Worm (Caenorhabditis elegans) whole organism, young adult: Measurements from ENCODE around the gene unc-34.

Experiments
- B0019.2 ChIP-seq: fragments of 200-800 bp; sonication (Bioruptor generic); conservative IDR thresholded peaks from 2 replicates; pipeline ENCODE4 v1.3.6; 2022; ENCODE audit warnings: missing genetic modification reagents, missing genetic modification characterization, missing compliant biosample characterization
- D2030.7 ChIP-seq: fragments of 200-800 bp; sonication (Bioruptor generic); IDR thresholded peaks from 2 replicates; pipeline ENCODE4 v1.3.6; 2022; ENCODE audit warnings: missing genetic modification reagents, missing genetic modification characterization, missing compliant biosample characterization
- F10E7.11 ChIP-seq: sonication (generic microtip); optimal IDR thresholded peaks from 2 replicates; lab custom pipeline; 2017; ENCODE audit warnings: mild to moderate bottlenecking, missing genetic modification characterization, moderate library complexity, missing compliant biosample characterization
- F22D6.2 ChIP-seq: sonication (generic microtip); optimal IDR thresholded peaks from 2 replicates; lab custom pipeline; 2016; ENCODE audit warnings: mild to moderate bottlenecking, missing genetic modification characterization, missing compliant biosample characterization
- F33H1.4 ChIP-seq: fragments of 200-800 bp; sonication (Bioruptor generic); IDR thresholded peaks from 2 replicates; pipeline ENCODE4 v1.3.6; 2022; ENCODE audit warnings: missing genetic modification reagents, missing genetic modification characterization, missing compliant biosample characterization
- F55B11.4 ChIP-seq: sonication (generic microtip); optimal IDR thresholded peaks from 2 replicates; lab custom pipeline; 2016; ENCODE audit warnings: missing compliant biosample characterization, missing genetic modification characterization, borderline replicate concordance; ENCODE audit not compliant: insufficient read depth
- K12H6.12 ChIP-seq: fragments of 200-800 bp; sonication (Bioruptor generic); optimal IDR thresholded peaks from 2 replicates; lab custom pipeline; 2018; ENCODE audit warnings: mild to moderate bottlenecking, missing genetic modification characterization, missing compliant biosample characterization
- Y53G8AR.9 ChIP-seq: fragments of 200-800 bp; sonication (Bioruptor generic); conservative IDR thresholded peaks from 2 replicates; pipeline ENCODE4 v1.3.6; 2022; ENCODE audit warnings: missing genetic modification reagents, missing genetic modification characterization, missing compliant biosample characterization
- Y79H2A.3 ChIP-seq: fragments of 200-800 bp; sonication (Bioruptor generic); conservative IDR thresholded peaks from 2 replicates; pipeline ENCODE4 v1.3.6; 2022; ENCODE audit warnings: missing genetic modification reagents, missing genetic modification characterization, missing compliant biosample characterization
- akir-1 ChIP-seq: fragments of 200-800 bp; sonication (Bioruptor generic); optimal IDR thresholded peaks from 2 replicates; lab custom pipeline; 2018; ENCODE audit warnings: mild to moderate bottlenecking, missing genetic modification characterization, moderate library complexity, missing compliant biosample characterization
- ama-1 ChIP-seq, 3 experiments: fragments of 150-350 bp in 1 of 3; sonication (generic microtip) in 2 of 3; optimal IDR thresholded peaks; 2 replicates each; lab custom pipeline; 2014 to 2018; ENCODE audit warnings: missing biosample characterization in 2 of 3, missing genetic modification characterization in 2 of 3, missing genetic modification reagents in 2 of 3
- aptf-3 ChIP-seq: fragments of 200-800 bp; sonication (Bioruptor generic); IDR thresholded peaks from 2 replicates; pipeline ENCODE4 v1.3.6; 2022; ENCODE audit warnings: missing genetic modification characterization, missing compliant biosample characterization
- atf-7 ChIP-seq: sonication (generic microtip); optimal IDR thresholded peaks from 2 replicates; lab custom pipeline; 2017; ENCODE audit warnings: mild to moderate bottlenecking, missing genetic modification characterization, missing compliant biosample characterization
- bed-1 ChIP-seq: fragments of 200-800 bp; sonication (Bioruptor generic); IDR thresholded peaks from 2 replicates; pipeline ENCODE4 v1.3.6; 2022; ENCODE audit warnings: missing genetic modification reagents, missing genetic modification characterization, missing compliant biosample characterization
- ccch-3 ChIP-seq: fragments of 200-800 bp; sonication (Bioruptor generic); optimal IDR thresholded peaks from 2 replicates; lab custom pipeline; 2018; ENCODE audit warnings: mild to moderate bottlenecking, missing genetic modification characterization, missing compliant biosample characterization
- ceh-91 ChIP-seq: fragments of 200-800 bp; sonication (Bioruptor generic); IDR thresholded peaks from 2 replicates; pipeline ENCODE4 v1.3.6; 2022; ENCODE audit warnings: missing genetic modification reagents, missing genetic modification characterization, missing compliant biosample characterization
- dpff-1 ChIP-seq: sonication (generic microtip); optimal IDR thresholded peaks from 2 replicates; lab custom pipeline; 2017; ENCODE audit warnings: mild to moderate bottlenecking, missing genetic modification characterization, missing compliant biosample characterization
- dpl-1 ChIP-seq: fragments of 150-350 bp; optimal IDR thresholded peaks from 2 replicates; lab custom pipeline; 2014; ENCODE audit warnings: missing biosample characterization, missing genetic modification reagents, missing genetic modification characterization
- efl-1 ChIP-seq: fragments of 150-350 bp; optimal IDR thresholded peaks from 2 replicates; lab custom pipeline; 2014; ENCODE audit warnings: missing biosample characterization, missing genetic modification reagents, missing genetic modification characterization
- egl-18 ChIP-seq: fragments of 200-800 bp; sonication (Bioruptor generic); IDR thresholded peaks from 2 replicates; pipeline ENCODE4 v1.3.6; 2022; ENCODE audit warnings: missing genetic modification reagents, missing genetic modification characterization, missing compliant biosample characterization
- egl-44 ChIP-seq: fragments of 200-800 bp; sonication (Bioruptor generic); IDR thresholded peaks from 2 replicates; pipeline ENCODE4 v1.3.6; 2022; ENCODE audit warnings: missing genetic modification reagents, missing genetic modification characterization, missing compliant biosample characterization
- gei-17 ChIP-seq: fragments of 200-800 bp; sonication (Bioruptor generic); optimal IDR thresholded peaks from 2 replicates; lab custom pipeline; 2018; ENCODE audit warnings: mild to moderate bottlenecking, missing genetic modification characterization, missing compliant biosample characterization
- hmg-1.2 ChIP-seq: fragments of 200-800 bp; sonication (Bioruptor generic); IDR thresholded peaks from 2 replicates; pipeline ENCODE4 v1.3.6; 2022; ENCODE audit warnings: missing genetic modification reagents, missing genetic modification characterization, missing compliant biosample characterization
- hmg-20 ChIP-seq: fragments of 200-800 bp; sonication (Bioruptor generic); IDR thresholded peaks from 2 replicates; pipeline ENCODE4 v1.3.6; 2022; ENCODE audit warnings: missing genetic modification reagents, missing genetic modification characterization, missing compliant biosample characterization
- lag-1 ChIP-seq: fragments of 200-800 bp; sonication (Bioruptor generic); IDR thresholded peaks from 2 replicates; pipeline ENCODE4 v1.3.6; 2022; ENCODE audit warnings: missing genetic modification reagents, missing genetic modification characterization, missing compliant biosample characterization
- lin-26 ChIP-seq: fragments of 200-800 bp; sonication (Bioruptor generic); IDR thresholded peaks from 2 replicates; pipeline ENCODE4 v1.3.6; 2022; ENCODE audit warnings: missing genetic modification reagents, missing genetic modification characterization, missing compliant biosample characterization
- lin-35 ChIP-seq, 3 experiments: fragments of 150-350 bp in 2 of 3; sonication (generic microtip) in 1 of 3; optimal IDR thresholded peaks; 2 replicates each; lab custom pipeline; 2014 to 2018; ENCODE audit warnings: missing biosample characterization in 3 of 3, missing genetic modification characterization in 3 of 3, missing genetic modification reagents in 3 of 3
- lin-40 ChIP-seq: sonication (generic microtip); optimal IDR thresholded peaks from 2 replicates; lab custom pipeline; 2016; ENCODE audit warnings: missing genetic modification characterization, mild to moderate bottlenecking, missing compliant biosample characterization, missing genotype, missing genetic modification reagents
- lin-54 ChIP-seq: fragments of 200-800 bp; sonication (Bioruptor generic); optimal IDR thresholded peaks from 2 replicates; lab custom pipeline; 2018; ENCODE audit warnings: mild to moderate bottlenecking, missing genetic modification characterization, missing compliant biosample characterization
- lsl-1 ChIP-seq: fragments of 200-800 bp; sonication (Bioruptor generic); optimal IDR thresholded peaks from 2 replicates; lab custom pipeline; 2018; ENCODE audit warnings: mild to moderate bottlenecking, missing genetic modification characterization, moderate library complexity, missing compliant biosample characterization
- madf-10 ChIP-seq: sonication (generic microtip); optimal IDR thresholded peaks from 2 replicates; lab custom pipeline; 2016; ENCODE audit warnings: mild to moderate bottlenecking, missing genetic modification characterization, missing compliant biosample characterization
- madf-3 ChIP-seq: fragments of 200-800 bp; sonication (Bioruptor generic); IDR thresholded peaks from 2 replicates; pipeline ENCODE4 v1.3.6; 2022; ENCODE audit warnings: missing genetic modification reagents, missing genetic modification characterization, missing compliant biosample characterization
- madf-6 ChIP-seq: fragments of 200-800 bp; sonication (Bioruptor generic); IDR thresholded peaks from 2 replicates; pipeline ENCODE4 v1.3.6; 2022; ENCODE audit warnings: missing genetic modification reagents, missing genetic modification characterization, missing compliant biosample characterization
- nhr-179 ChIP-seq: sonication (generic microtip); optimal IDR thresholded peaks from 2 replicates; lab custom pipeline; 2016; ENCODE audit warnings: mild to moderate bottlenecking, missing genetic modification characterization, missing compliant biosample characterization
- rec-8 ChIP-seq, 2 experiments: sonication (generic microtip); optimal IDR thresholded peaks; 2 replicates each; lab custom pipeline; 2016; ENCODE audit warnings: mild to moderate bottlenecking in 2 of 2, missing genetic modification characterization in 2 of 2, missing genetic modification reagents in 2 of 2, missing genotype in 2 of 2, missing biosample characterization in 1 of 2, missing compliant biosample characterization in 1 of 2, moderate library complexity in 1 of 2
- repo-1 ChIP-seq: sonication (generic microtip); optimal IDR thresholded peaks from 2 replicates; lab custom pipeline; 2017; ENCODE audit warnings: mild to moderate bottlenecking, missing genetic modification characterization, missing compliant biosample characterization
- rpc-1 ChIP-seq, 2 experiments: fragments of 150-350 bp in 1 of 2; sonication (generic microtip) in 1 of 2; optimal IDR thresholded peaks; 2 replicates each; lab custom pipeline; 2014 to 2018; ENCODE audit warnings: missing biosample characterization in 1 of 2, missing genetic modification characterization in 1 of 2, missing genetic modification reagents in 1 of 2, missing genotype in 1 of 2
- snpc-4 ChIP-seq, 5 experiments: fragments of 150-350 bp in 1 of 5; sonication (generic microtip) in 4 of 5; optimal IDR thresholded peaks; 2 replicates each; lab custom pipeline; 2014 to 2018; ENCODE audit warnings: missing genetic modification characterization in 5 of 5, missing biosample characterization in 3 of 5, antibody characterized with exemption in 2 of 5, mild to moderate bottlenecking in 2 of 5, missing compliant biosample characterization in 2 of 5, missing genotype in 2 of 5, moderate library complexity in 2 of 5, missing genetic modification reagents in 1 of 5
- sptf-2 ChIP-seq: fragments of 200-800 bp; sonication (Bioruptor generic); optimal IDR thresholded peaks from 2 replicates; lab custom pipeline; 2018; ENCODE audit warnings: mild to moderate bottlenecking, missing genetic modification characterization, missing compliant biosample characterization
- tbp1 ChIP-seq: fragments of 200-800 bp; sonication (Bioruptor generic); optimal IDR thresholded peaks from 2 replicates; lab custom pipeline; 2018; ENCODE audit warnings: mild to moderate bottlenecking, missing genetic modification characterization, missing compliant biosample characterization
- unc-130 ChIP-seq: sonication (generic microtip); optimal IDR thresholded peaks from 2 replicates; lab custom pipeline; 2016; ENCODE audit warnings: missing genetic modification reagents, missing genetic modification characterization, missing compliant biosample characterization
- xnd-1 ChIP-seq: sonication (generic microtip); optimal IDR thresholded peaks from 2 replicates; lab custom pipeline; 2016; ENCODE audit warnings: missing genotype, missing genetic modification reagents, missing genetic modification characterization, missing compliant biosample characterization
- ztf-25 ChIP-seq: fragments of 200-800 bp; sonication (Bioruptor generic); IDR thresholded peaks from 2 replicates; pipeline ENCODE4 v1.3.6; 2022; ENCODE audit warnings: missing genetic modification reagents, missing genetic modification characterization, missing compliant biosample characterization

Gene unc-34

DNA sequence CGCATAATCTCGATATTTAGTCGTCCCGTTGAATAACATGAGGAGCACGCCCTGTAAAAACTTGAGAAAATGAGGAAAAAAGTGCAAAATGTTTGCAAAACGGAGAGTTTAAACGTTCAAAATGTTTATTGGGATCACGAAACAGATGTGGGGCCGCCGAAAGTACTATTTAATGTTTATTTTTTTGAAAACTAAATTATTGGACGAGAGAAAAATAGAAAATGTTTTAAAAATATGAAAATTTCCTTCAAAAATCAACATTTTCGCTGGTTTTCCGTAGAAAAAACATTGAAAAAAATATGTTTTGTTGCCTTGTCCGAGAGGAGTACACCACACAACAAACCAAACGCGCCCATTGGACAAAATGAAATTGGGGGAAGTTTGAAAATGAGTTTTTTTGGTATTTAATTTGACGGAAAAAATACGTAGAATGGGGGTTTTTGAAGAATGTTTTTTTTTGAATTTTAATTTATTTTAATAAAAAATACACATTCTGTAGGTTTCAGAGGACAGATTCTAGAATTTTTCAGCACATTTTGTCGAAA lies 17.7 kb upstream of the unc-34 start, which contains the start of gene sqv-6:
sqv-6 (minus strand) TSS at position 51 of the 545 bp plus-strand sequence.
- TF ChIP-seq F22D6.2 (tag; lab: Kevin White, UChicago) (no peak), tbp1 (no peak), rpc-1 (optimal IDR thresholded peaks at IDR 0.05; lab: Kevin White, UChicago) (no peak), rpc-1 (tag; optimal IDR thresholded peaks at IDR 0.05; lab: Kevin White, UChicago) (no peak), Y53G8AR.9 (no peak), aptf-3 (GFP tag; lab: Robert Waterston, UW) (no peak), repo-1 (tag; lab: Kevin White, UChicago) (no peak), K12H6.12 (tag; lab: Kevin White, UChicago) (no peak), lin-54 (GFP tag; lab: Kevin White, UChicago) (peak; percentile 66), nhr-179 (tag; lab: Kevin White, UChicago) (no peak), lin-35 (GFP tag; optimal IDR thresholded peaks at IDR 0.05; lab: Kevin White, UChicago) (peak in 1 of 3 experiments; percentile 73), lag-1 (GFP tag; lab: Robert Waterston, UW) (no peak), atf-7 (tag; lab: Kevin White, UChicago) (no peak), dpff-1 (tag; lab: Kevin White, UChicago) (no peak), efl-1 (GFP tag; lab: Kevin White, UChicago) (peak; percentile 19), Y79H2A.3 (GFP tag; lab: Robert Waterston, UW) (no peak), madf-3 (GFP tag; lab: Robert Waterston, UW) (no peak), ama-1 (optimal IDR thresholded peaks at IDR 0.05; lab: Kevin White, UChicago) (no peak), ama-1 (GFP tag; optimal IDR thresholded peaks at IDR 0.05; lab: Kevin White, UChicago) (no peak)
- TF ChIP-seq, all 124 proteins: peak for 3

DNA sequence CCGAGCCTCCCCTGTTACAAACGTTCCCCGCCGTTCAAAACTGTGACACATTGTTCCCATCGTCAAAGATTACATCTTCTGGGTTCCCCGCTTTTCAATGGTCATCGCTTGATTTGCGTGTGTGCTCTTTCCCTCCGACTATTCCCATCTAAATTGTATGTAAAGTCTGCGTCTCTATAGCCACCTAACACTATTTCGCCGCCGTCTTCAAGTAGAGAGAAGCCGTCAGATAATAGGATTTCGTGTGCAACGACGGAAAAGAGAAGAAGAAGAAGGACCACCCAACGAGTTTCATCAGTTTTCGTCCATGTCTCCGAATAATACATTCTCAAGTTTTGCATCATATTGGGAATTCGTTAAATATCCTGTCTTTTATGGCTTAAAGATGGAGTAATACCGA lies 16.3 kb upstream of the unc-34 start:
- TF ChIP-seq unc-130 (GFP tag; lab: Kevin White, UChicago) = no peak
- TF ChIP-seq ccch-3 (GFP tag; lab: Kevin White, UChicago) = no peak
- peak; percentile 74; the same call in 1 of the 2 replicates for TF ChIP-seq hmg-1.2 (GFP tag; lab: Robert Waterston, UW)
- no peak for TF ChIP-seq egl-18 (GFP tag; lab: Robert Waterston, UW)

- no peak for TF ChIP-seq hmg-20
- peak; percentile 2 for TF ChIP-seq dpl-1 (GFP tag; lab: Kevin White, UChicago)
- no peak for TF ChIP-seq F10E7.11 (tag; lab: Kevin White, UChicago)
- TF ChIP-seq D2030.7 = peak; percentile 70
- no peak for TF ChIP-seq ztf-25
- TF ChIP-seq madf-6 = peak; percentile 85
- TF ChIP-seq lsl-1 = peak; percentile 98
- no peak for TF ChIP-seq rec-8 (tag; optimal IDR thresholded peaks at IDR 0.05; lab: Kevin White, UChicago)
- TF ChIP-seq lin-54 (GFP tag; lab: Kevin White, UChicago) = peak; percentile 77
- TF ChIP-seq lin-40 (tag; lab: Kevin White, UChicago) = no peak
- TF ChIP-seq B0019.2 (GFP tag; lab: Robert Waterston, UW) = no peak
- no peak for TF ChIP-seq lin-35 (GFP tag; optimal IDR thresholded peaks at IDR 0.05; lab: Kevin White, UChicago)
- peak; percentile 29 for TF ChIP-seq efl-1 (GFP tag; lab: Kevin White, UChicago)
- TF ChIP-seq snpc-4 (GFP tag; optimal IDR thresholded peaks at IDR 0.05; lab: Kevin White, UChicago) = no peak
- peak in 1 of 4 experiments; percentile 16 for TF ChIP-seq snpc-4 (tag; optimal IDR thresholded peaks at IDR 0.05; lab: Kevin White, UChicago)
- TF ChIP-seq F33H1.4 (GFP tag; lab: Robert Waterston, UW) = peak; percentile 92
- no peak for TF ChIP-seq gei-17 (GFP tag; lab: Kevin White, UChicago)
- no peak for TF ChIP-seq Y53G8AR.9
- no peak for TF ChIP-seq sptf-2
- no peak for TF ChIP-seq madf-10 (tag; lab: Kevin White, UChicago)
- TF ChIP-seq xnd-1 (tag; lab: Kevin White, UChicago) = peak; percentile 96
- no peak for TF ChIP-seq F55B11.4
- TF ChIP-seq ceh-91 = peak; percentile 45
- no peak for TF ChIP-seq akir-1 (GFP tag; lab: Kevin White, UChicago)
- TF ChIP-seq bed-1 (GFP tag; lab: Robert Waterston, UW) = no peak
- TF ChIP-seq egl-44 (GFP tag; lab: Robert Waterston, UW) = no peak
- TF ChIP-seq lin-26 (GFP tag; lab: Robert Waterston, UW) = no peak
Observed at ce11 chrV:969005-969562, 13.4 kb upstream of the unc-34 start.
